Fruit fly (Drosophila melanogaster) whole organism, adult: ENCODE results near the gene CG5509.

Experiments used
- CG11617 ChIP-seq: fragments of 200-800 bp; sonication (Bioruptor generic); optimal IDR thresholded peaks from 2 replicates; lab custom pipeline; 2017; ENCODE audit warnings: mild to moderate bottlenecking, missing biosample characterization, missing genetic modification reagents, missing genetic modification characterization
- CG12768 ChIP-seq: fragments of 200-800 bp; sonication (Bioruptor generic); optimal IDR thresholded peaks from 2 replicates; lab custom pipeline; 2017; ENCODE audit warnings: missing biosample characterization, missing genetic modification characterization, mild to moderate bottlenecking, moderate library complexity, missing genetic modification reagents
- CG14711 ChIP-seq: fragments of 200-800 bp; sonication (Bioruptor generic); optimal IDR thresholded peaks from 2 replicates; lab custom pipeline; 2018; ENCODE audit warnings: missing biosample characterization, mild to moderate bottlenecking, missing genetic modification characterization, moderate library complexity
- CG1620 ChIP-seq: fragments of 200-800 bp; sonication (Bioruptor generic); optimal IDR thresholded peaks from 2 replicates; lab custom pipeline; 2016; ENCODE audit warnings: missing biosample characterization, missing genetic modification characterization
- CG33017 ChIP-seq: fragments of 200-800 bp; sonication (Bioruptor generic); optimal IDR thresholded peaks from 2 replicates; lab custom pipeline; 2018; ENCODE audit warnings: missing biosample characterization, mild to moderate bottlenecking, missing genetic modification characterization, moderate library complexity
- CG5204 ChIP-seq: fragments of 200-800 bp; sonication (Bioruptor generic); optimal IDR thresholded peaks from 2 replicates; lab custom pipeline; 2016; ENCODE audit warnings: missing biosample characterization, missing genetic modification characterization
- CG7045 ChIP-seq: fragments of 200-800 bp; sonication (Bioruptor generic); optimal IDR thresholded peaks from 2 replicates; lab custom pipeline; 2017; ENCODE audit warnings: missing biosample characterization, mild to moderate bottlenecking, missing genetic modification characterization
- CG7101 ChIP-seq: fragments of 200-800 bp; sonication (Bioruptor generic); optimal IDR thresholded peaks from 2 replicates; lab custom pipeline; 2018; ENCODE audit warnings: missing biosample characterization, mild to moderate bottlenecking, missing genetic modification characterization, moderate library complexity
- Clk ChIP-seq: fragments of 200-800 bp; sonication (Bioruptor generic); optimal IDR thresholded peaks from 2 replicates; lab custom pipeline; 2017; ENCODE audit warnings: missing biosample characterization, missing genetic modification characterization
- Crg-1 ChIP-seq: fragments of 200-800 bp; sonication (Bioruptor generic); optimal IDR thresholded peaks from 2 replicates; lab custom pipeline; 2016; ENCODE audit warnings: missing biosample characterization, missing genetic modification characterization
- Hr96 ChIP-seq: fragments of 200-800 bp; sonication (Bioruptor generic); optimal IDR thresholded peaks from 2 replicates; lab custom pipeline; 2016; ENCODE audit warnings: missing biosample characterization, missing genetic modification characterization
- Mnt ChIP-seq: fragments of 200-800 bp; sonication (Bioruptor generic); optimal IDR thresholded peaks from 2 replicates; lab custom pipeline; 2016; ENCODE audit warnings: missing biosample characterization, mild to moderate bottlenecking, missing genetic modification characterization
- bab1 ChIP-seq: fragments of 200-800 bp; sonication (Bioruptor generic); optimal IDR thresholded peaks from 3 replicates; lab custom pipeline; 2019; ENCODE audit warnings: missing biosample characterization, mild to moderate bottlenecking, missing genetic modification characterization, moderate library complexity
- cic ChIP-seq: fragments of 200-800 bp; sonication (Bioruptor generic); optimal IDR thresholded peaks from 2 replicates; lab custom pipeline; 2017; ENCODE audit warnings: missing biosample characterization, mild to moderate bottlenecking, missing genetic modification characterization, moderate library complexity
- cnc ChIP-seq, 2 experiments: fragments of >200 bp; optimal IDR thresholded peaks; 2 replicates each; lab custom pipeline; 2017
- kay ChIP-seq: fragments of 200-800 bp; sonication (Bioruptor generic); peaks from one replicate; lab custom pipeline; 2016; ENCODE audit warnings: missing biosample characterization, missing genetic modification characterization, borderline replicate concordance
- ovo ChIP-seq: fragments of 200-800 bp; sonication (Bioruptor generic); optimal IDR thresholded peaks from 2 replicates; lab custom pipeline; 2016; ENCODE audit warnings: missing biosample characterization, missing genetic modification characterization
- pad ChIP-seq: fragments of 200-800 bp; sonication (Bioruptor generic); optimal IDR thresholded peaks from 3 replicates; lab custom pipeline; 2017; ENCODE audit warnings: missing biosample characterization, missing genetic modification characterization, mild to moderate bottlenecking, moderate library complexity, missing genetic modification reagents
- tj ChIP-seq: fragments of 200-800 bp; sonication (Bioruptor generic); optimal IDR thresholded peaks from 3 replicates; lab custom pipeline; 2017; ENCODE audit warnings: missing biosample characterization, mild to moderate bottlenecking, missing genetic modification characterization, moderate library complexity
- toe ChIP-seq: fragments of 200-800 bp; sonication (Bioruptor generic); optimal IDR thresholded peaks from 2 replicates; lab custom pipeline; 2016; ENCODE audit warnings: missing biosample characterization, missing genetic modification characterization

The CG5509 gene

dm6 chr3R:12426310-12426653, 26.0 kb upstream of the CG5509 start, which contains the start of gene NANS:
NANS (plus strand) TSS chr3R:12426578.
- TF ChIP-seq toe (no peak), CG7045 (no peak), CG33017 (no peak), CG11617 (GFP tag; lab: Kevin White, UChicago) (no peak), CG12768 (no peak), Hr96 (GFP tag; lab: Kevin White, UChicago) (no peak), CG1620 (GFP tag; lab: Kevin White, UChicago) (no peak), tj (GFP tag; lab: Kevin White, UChicago) (no peak), Crg-1 (no peak), pad (GFP tag; lab: Kevin White, UChicago) (no peak), CG14711 (tag; lab: Kevin White, UChicago) (no peak), bab1 (GFP tag; lab: Kevin White, UChicago) (no peak), Clk (GFP tag; lab: Kevin White, UChicago) (no peak), kay (GFP tag; lab: Kevin White, UChicago) (no peak)

- TF ChIP-seq ovo (GFP tag; lab: Kevin White, UChicago) (no peak), bab1 (GFP tag; lab: Kevin White, UChicago) (peak; percentile 31), cnc (optimal IDR thresholded peaks at IDR 0.05; lab: Kevin White, UChicago) (peak in 1 of 2 experiments; percentile 58)
Measured at dm6 chr3R:12429120-12429610, 23.1 kb upstream of the CG5509 start, which contains the start of the genes CG5641 and CG5245. CG5641 (minus strand) TSS chr3R:12429282. CG5245 (plus strand) TSS chr3R:12429560.

- TF ChIP-seq CG14711 (tag; lab: Kevin White, UChicago) (no peak), cnc (optimal IDR thresholded peaks at IDR 0.05; lab: Kevin White, UChicago) (peak; percentile 84 to 99), Mnt (GFP tag; lab: Kevin White, UChicago) (peak; percentile 18)
Measured at dm6 chr3R:12431030-12431489, 21.2 kb upstream of the CG5509 start, which contains the start of gene Prosalpha2. Prosalpha2 (plus strand) TSS chr3R:12431321.

- TF ChIP-seq Mnt (GFP tag; lab: Kevin White, UChicago) (peak; percentile 51), Crg-1 (peak; percentile 10), kay (GFP tag; lab: Kevin White, UChicago) (no peak), bab1 (GFP tag; lab: Kevin White, UChicago) (peak; percentile 67), Hr96 (GFP tag; lab: Kevin White, UChicago) (no peak), CG14711 (tag; lab: Kevin White, UChicago) (peak; percentile 91), toe (no peak), ovo (GFP tag; lab: Kevin White, UChicago) (peak; percentile 16), CG12768 (peak; percentile 28), CG5204 (no peak), tj (GFP tag; lab: Kevin White, UChicago) (peak; percentile 12), Clk (GFP tag; lab: Kevin White, UChicago) (peak; percentile 32), CG7045 (peak; percentile 38), CG7101 (tag; lab: Kevin White, UChicago) (peak; percentile 56), CG1620 (GFP tag; lab: Kevin White, UChicago) (no peak), pad (GFP tag; lab: Kevin White, UChicago) (peak; percentile 39), CG33017 (peak; percentile 31), cic (GFP tag; lab: Kevin White, UChicago) (peak; percentile 7), CG11617 (GFP tag; lab: Kevin White, UChicago) (peak; percentile 72), cnc (optimal IDR thresholded peaks at IDR 0.05; lab: Kevin White, UChicago) (peak in 1 of 2 experiments; percentile 10)
Measured at dm6 chr3R:12433764-12434163, 18.5 kb upstream of the CG5509 start, which contains the start of the genes Aos1 and Srlp. Aos1 (minus strand) TSS chr3R:12433822. Srlp (plus strand) TSS chr3R:12434098.

- TF ChIP-seq Crg-1 (no peak), CG5204 (no peak), ovo (GFP tag; lab: Kevin White, UChicago) (no peak), Hr96 (GFP tag; lab: Kevin White, UChicago) (no peak), CG33017 (no peak), bab1 (GFP tag; lab: Kevin White, UChicago) (no peak), CG7045 (no peak), CG12768 (no peak), kay (GFP tag; lab: Kevin White, UChicago) (no peak), cic (GFP tag; lab: Kevin White, UChicago) (no peak), CG1620 (GFP tag; lab: Kevin White, UChicago) (no peak)
Measured at dm6 chr3R:12435948-12436347, 16.3 kb upstream of the CG5509 start, which contains the start of gene Desat2. Desat2 (plus strand) TSS chr3R:12436248.

dm6 chr3R:12439039-12439400, 13.2 kb upstream of the CG5509 start, which contains the start of the genes CG17207 and CG46427:
CG17207 (minus strand) TSS chr3R:12439139.
CG46427 (minus strand) TSS chr3R:12439139.
- TF ChIP-seq CG12768, result no peak
- TF ChIP-seq CG1620 (GFP tag; lab: Kevin White, UChicago), result no peak
- no peak for TF ChIP-seq ovo (GFP tag; lab: Kevin White, UChicago)
- no peak for TF ChIP-seq Clk (GFP tag; lab: Kevin White, UChicago)
- TF ChIP-seq CG11617 (GFP tag; lab: Kevin White, UChicago), result no peak
- TF ChIP-seq toe, result no peak
- TF ChIP-seq CG14711 (tag; lab: Kevin White, UChicago), result no peak
- TF ChIP-seq CG7045, result no peak
- TF ChIP-seq bab1 (GFP tag; lab: Kevin White, UChicago), result no peak
- no peak for TF ChIP-seq CG7101 (tag; lab: Kevin White, UChicago)
- TF ChIP-seq kay (GFP tag; lab: Kevin White, UChicago), result no peak
- no peak for TF ChIP-seq cic (GFP tag; lab: Kevin White, UChicago)
- no peak for TF ChIP-seq CG33017
- no peak for TF ChIP-seq pad (GFP tag; lab: Kevin White, UChicago)
- TF ChIP-seq cnc (optimal IDR thresholded peaks at IDR 0.05; lab: Kevin White, UChicago), result no peak
- TF ChIP-seq Crg-1, result no peak
